Worm (Caenorhabditis elegans): ENCODE measurements around the gene Y80D4G.2.

The Y80D4G.2 gene

DNA sequence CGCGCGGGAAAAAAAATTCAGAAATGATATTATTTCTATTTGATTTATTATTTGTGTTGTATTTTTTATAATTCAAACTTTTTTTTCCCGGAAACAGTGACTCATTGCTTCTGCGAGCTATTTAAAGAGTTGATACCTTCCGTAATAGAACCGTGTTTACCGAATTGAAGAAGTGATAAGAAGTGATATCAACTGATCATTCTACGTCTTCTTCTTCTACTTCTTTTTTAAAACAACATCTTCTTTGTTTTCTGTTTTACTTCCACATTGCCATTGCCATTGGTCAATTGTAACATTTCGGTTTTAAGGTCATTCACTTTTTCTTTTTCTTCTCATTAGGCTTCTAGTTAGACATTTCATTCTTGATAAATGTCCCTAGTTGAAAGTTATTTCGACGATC, 28.3 kb downstream of the Y80D4G.2 start, which contains the start of gene ttr-32:
Gene ttr-32 (plus strand): TSS at position 314 of the 400 bp plus-strand sequence.
- TF ChIP-seq snpc-3.4 (tag; optimal IDR thresholded peaks at IDR 0.05) (no peak), hsf-1 (GFP tag; IDR thresholded peaks at IDR 0.05) (no peak), akir-1 (GFP tag; optimal IDR thresholded peaks at IDR 0.05) (no peak), mxl-1 (tag; optimal IDR thresholded peaks at IDR 0.05) (no peak), C06A6.2 (GFP tag; conservative IDR thresholded peaks at IDR 0.05) (no peak), F57C9.4 (tag; optimal IDR thresholded peaks at IDR 0.05) (no peak), repo-1 (tag; optimal IDR thresholded peaks at IDR 0.05) (no peak), bed-1 (GFP tag; IDR thresholded peaks at IDR 0.05) (no peak)

DNA sequence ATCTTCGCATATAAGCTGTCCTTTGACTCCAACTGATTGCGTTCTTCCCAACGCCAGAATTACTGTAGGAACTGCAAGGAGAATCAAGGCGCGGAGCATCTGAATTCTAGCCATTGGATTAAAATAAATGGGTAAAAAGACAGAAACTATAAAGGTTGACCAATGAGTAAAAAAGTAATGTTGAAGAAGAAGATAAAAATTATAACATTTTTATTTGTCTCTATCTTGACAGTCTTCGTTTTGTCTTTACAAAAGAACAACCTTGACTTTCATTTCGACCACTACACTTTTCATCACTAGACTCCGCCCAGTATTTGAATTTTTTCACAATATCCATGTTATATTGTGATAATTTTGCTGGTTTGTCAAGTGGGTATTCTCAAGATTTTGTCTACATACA, 29.1 kb downstream of the Y80D4G.2 start, which contains the start of gene ttr-8:
Gene ttr-8 (minus strand): TSS at position 101 of the 400 bp plus-strand sequence.
- TF ChIP-seq F57A8.1 (GFP tag; optimal IDR thresholded peaks at IDR 0.05) (no peak), F52B5.7 (tag; optimal IDR thresholded peaks at IDR 0.05) (no peak), rpc-1 (optimal IDR thresholded peaks at IDR 0.05) (no peak), rpc-1 (tag; optimal IDR thresholded peaks at IDR 0.05) (no peak), ztf-3 (GFP tag; optimal IDR thresholded peaks at IDR 0.05) (no peak), unc-62 (GFP tag; optimal IDR thresholded peaks at IDR 0.05) (no peak)

DNA sequence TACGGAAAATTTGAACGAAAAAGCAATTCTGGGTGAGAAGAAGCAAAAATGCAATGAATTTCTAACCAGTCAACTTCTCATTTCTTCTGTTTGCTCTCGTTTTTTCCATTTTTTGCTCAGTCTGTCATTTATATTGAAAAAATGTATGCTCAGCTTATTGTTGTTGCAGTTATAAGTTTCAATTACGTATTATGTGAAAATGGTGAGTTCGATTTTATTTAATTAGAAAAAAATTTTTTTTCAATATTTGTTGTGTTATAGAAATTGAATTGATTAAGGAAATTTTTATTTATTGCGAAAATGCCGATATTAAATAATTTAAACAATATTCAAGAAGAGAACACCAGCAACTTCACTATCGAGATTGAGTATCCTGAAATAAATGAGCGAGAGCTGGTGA, 32.5 kb downstream of the Y80D4G.2 start, which contains the start of gene lgc-12:
Gene lgc-12 (plus strand): TSS at position 301 of the 400 bp plus-strand sequence.
- TF ChIP-seq lin-40 (tag; optimal IDR thresholded peaks at IDR 0.05) = no peak
- TF ChIP-seq snpc-1.3 (tag; optimal IDR thresholded peaks at IDR 0.05; ENCODE audit: insufficient read depth) = no peak
- no peak for TF ChIP-seq tbp1 (GFP tag; optimal IDR thresholded peaks at IDR 0.05)
- TF ChIP-seq T26A5.8 (tag; optimal IDR thresholded peaks at IDR 0.05) = no peak
- no peak for TF ChIP-seq lin-54 (GFP tag; optimal IDR thresholded peaks at IDR 0.05)
- TF ChIP-seq chd-7 (tag; optimal IDR thresholded peaks at IDR 0.05) = no peak
- TF ChIP-seq ekl-4 (GFP tag; IDR thresholded peaks at IDR 0.05) = no peak
- TF ChIP-seq hmg-1.2 (GFP tag; IDR thresholded peaks at IDR 0.05) = no peak
- no peak for TF ChIP-seq attf-5 (GFP tag; optimal IDR thresholded peaks at IDR 0.05)
- no peak for TF ChIP-seq ccch-3 (GFP tag; optimal IDR thresholded peaks at IDR 0.05)
- TF ChIP-seq somi-1 (GFP tag; optimal IDR thresholded peaks at IDR 0.05) = no peak
- TF ChIP-seq let-607 (tag; optimal IDR thresholded peaks at IDR 0.05) = no peak
- no peak for TF ChIP-seq lin-35 (GFP tag; optimal IDR thresholded peaks at IDR 0.05)
- TF ChIP-seq B0261.1 (tag; optimal IDR thresholded peaks at IDR 0.05) = no peak
- no peak for TF ChIP-seq C06A6.2 (GFP tag; conservative IDR thresholded peaks at IDR 0.05)
- no peak for TF ChIP-seq F22D6.2 (tag; optimal IDR thresholded peaks at IDR 0.05)
- TF ChIP-seq ceh-58 (GFP tag; IDR thresholded peaks at IDR 0.05) = no peak
- no peak for TF ChIP-seq nhr-179 (tag; optimal IDR thresholded peaks at IDR 0.05)
- no peak for TF ChIP-seq sea-2 (GFP tag; IDR thresholded peaks at IDR 0.05)

DNA sequence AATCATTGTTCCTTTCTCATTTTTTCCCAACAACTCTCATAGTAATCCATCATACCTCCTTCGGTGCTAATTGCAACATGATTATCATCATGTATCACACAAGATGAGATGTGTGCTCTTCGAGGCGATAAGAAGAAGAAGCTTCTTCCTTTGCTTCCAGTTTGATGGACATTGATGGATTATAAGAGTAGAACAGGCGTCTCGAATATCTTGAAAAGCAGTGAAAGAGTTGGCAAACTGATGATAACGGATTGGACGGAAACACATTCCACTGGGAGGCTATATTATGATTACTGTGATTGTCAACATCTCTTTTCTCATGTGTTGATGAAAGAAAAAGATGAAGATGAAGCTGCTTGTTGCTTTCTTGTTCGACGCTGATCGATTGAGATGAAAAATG, 34.5 kb downstream of the Y80D4G.2 start:
- TF ChIP-seq nfya-1 (tag; optimal IDR thresholded peaks at IDR 0.05; ENCODE audit: borderline replicate concordance, insufficient read depth) = no peak
- TF ChIP-seq lsl-1 (GFP tag; optimal IDR thresholded peaks at IDR 0.05) = no peak
- TF ChIP-seq ztf-26 (tag; optimal IDR thresholded peaks at IDR 0.05) = no peak
- no peak for TF ChIP-seq snpc-3.4 (tag; optimal IDR thresholded peaks at IDR 0.05)
- no peak for TF ChIP-seq snpc-1.3 (tag; optimal IDR thresholded peaks at IDR 0.05; ENCODE audit: insufficient read depth)
- no peak for TF ChIP-seq K11D2.4 (GFP tag; IDR thresholded peaks at IDR 0.05)
- no peak for TF ChIP-seq repo-1 (tag; optimal IDR thresholded peaks at IDR 0.05)
